Worm (Caenorhabditis elegans) whole organism, L4/young adult: Measurements from ENCODE around the gene srj-40.

ENCODE experiments used
- W03F9.2 ChIP-seq: fragments of 150-350 bp; optimal IDR thresholded peaks from 2 replicates; lab custom pipeline; 2014; ENCODE audit warnings: missing biosample characterization, missing genetic modification characterization
- dao-5 ChIP-seq: sonication (generic microtip); optimal IDR thresholded peaks from 2 replicates; lab custom pipeline; 2016; ENCODE audit warnings: missing genotype, missing genetic modification characterization, moderate library complexity, missing compliant biosample characterization
- him-1 ChIP-seq: sonication (generic microtip); optimal IDR thresholded peaks from 2 replicates; lab custom pipeline; 2016; ENCODE audit warnings: missing genotype, missing genetic modification reagents, missing genetic modification characterization, missing compliant biosample characterization

The srj-40 gene

DNA sequence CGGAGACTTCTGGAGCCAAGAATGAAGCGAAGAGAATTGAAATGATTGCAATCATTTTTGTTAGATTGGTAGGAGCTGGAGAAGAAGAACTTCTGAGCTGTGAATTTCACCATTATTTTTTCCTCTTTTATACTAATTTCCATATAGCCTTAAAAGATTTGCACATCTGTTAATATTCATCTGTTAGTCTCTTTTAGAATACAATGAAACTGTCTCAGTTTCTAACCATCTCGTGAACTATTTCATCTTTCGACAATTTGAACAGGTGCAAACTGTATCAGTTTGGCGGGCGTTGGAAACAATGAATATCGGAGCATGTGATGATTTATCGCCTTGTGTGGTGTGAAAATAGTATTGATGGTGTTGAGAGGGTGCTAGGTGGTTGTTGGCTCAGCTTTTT, 20.7 kb downstream of the srj-40 start, which contains the start of gene phat-5:
TSS of gene phat-5 (minus strand) at position 101 of the 400 bp plus-strand sequence.
- no peak for TF ChIP-seq W03F9.2 (tag; lab: Kevin White, UChicago)
- no peak for TF ChIP-seq him-1 (tag; lab: Kevin White, UChicago)
- no peak for TF ChIP-seq dao-5 (tag; lab: Kevin White, UChicago)

DNA sequence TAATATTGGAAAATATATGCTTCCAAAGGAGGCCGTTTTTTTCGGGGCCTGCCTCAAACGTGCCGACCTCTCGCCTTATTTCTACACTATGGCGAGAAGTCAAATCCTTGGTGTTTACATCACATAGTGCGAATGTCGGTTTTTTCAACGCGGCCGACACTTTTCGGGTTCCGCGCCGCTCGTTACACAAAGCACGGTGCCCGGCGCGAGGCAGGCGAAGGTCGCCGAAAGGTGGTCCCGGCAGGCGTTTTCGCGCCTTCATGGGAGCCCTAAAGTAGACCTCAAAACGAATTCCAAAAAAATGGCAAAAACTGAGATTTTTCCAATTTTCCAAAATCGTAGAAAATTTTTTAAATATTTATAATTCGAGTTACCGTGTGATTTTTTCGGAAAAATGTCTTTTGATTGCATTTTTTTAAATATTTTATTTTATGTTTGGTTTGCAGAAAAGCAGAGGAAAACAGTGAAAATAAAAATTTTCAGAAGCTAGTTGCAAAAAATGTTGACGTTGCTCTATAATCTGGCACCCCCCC, 24.0 kb downstream of the srj-40 start, which contains the start of gene T05B4.12:
TSS of gene T05B4.12 (minus strand) at position 483 of the 533 bp plus-strand sequence.
- TF ChIP-seq W03F9.2 (tag; lab: Kevin White, UChicago) = no peak
- TF ChIP-seq him-1 (tag; lab: Kevin White, UChicago) = no peak
- TF ChIP-seq dao-5 (tag; lab: Kevin White, UChicago) = no peak

DNA sequence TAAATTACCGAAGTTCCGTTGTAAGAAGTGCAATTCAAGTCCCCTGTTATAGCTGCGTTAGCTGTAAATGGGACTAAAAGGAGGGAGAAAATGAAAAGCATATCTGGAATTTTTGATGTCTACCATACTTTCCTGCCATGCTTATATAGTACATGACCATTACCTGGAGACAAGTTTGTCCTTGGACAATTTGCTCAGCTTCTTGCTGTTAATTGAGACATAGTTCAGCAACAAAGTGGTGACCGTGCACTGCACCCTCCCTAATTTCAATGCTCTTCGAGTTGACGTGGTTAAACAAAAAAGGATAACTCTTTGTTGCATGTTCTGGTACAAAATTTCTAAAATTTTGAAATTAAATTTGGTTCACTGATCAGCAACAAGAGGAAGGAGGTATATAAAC, 25.8 kb downstream of the srj-40 start, which contains the start of gene T05B4.13:
TSS of gene T05B4.13 (minus strand) at position 101 of the 400 bp plus-strand sequence.
- TF ChIP-seq dao-5 (tag; lab: Kevin White, UChicago) (no peak), W03F9.2 (tag; lab: Kevin White, UChicago) (no peak), him-1 (tag; lab: Kevin White, UChicago) (no peak)

DNA sequence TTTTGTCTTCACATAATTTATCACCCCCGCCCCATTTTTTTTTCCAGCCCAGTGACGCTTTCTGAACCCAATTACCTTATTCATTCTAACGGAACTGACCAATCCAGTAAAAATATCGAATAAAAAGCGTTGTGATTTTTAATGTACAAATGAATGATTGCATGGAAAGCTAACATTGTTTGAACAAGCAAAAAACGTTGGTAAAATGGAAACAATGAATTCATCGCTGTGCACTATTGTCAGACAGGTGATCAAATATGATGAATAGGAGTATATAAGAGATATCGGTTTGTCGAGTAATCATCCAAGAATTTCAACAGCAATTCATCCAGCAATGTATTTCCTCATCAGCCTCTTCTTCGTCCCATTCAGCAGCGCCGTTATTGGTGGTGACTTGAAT, 27.9 kb downstream of the srj-40 start, which contains the start of gene phat-4:
TSS of gene phat-4 (plus strand) at position 301 of the 400 bp plus-strand sequence.
- TF ChIP-seq him-1 (tag; lab: Kevin White, UChicago) (no peak), W03F9.2 (tag; lab: Kevin White, UChicago) (no peak), dao-5 (tag; lab: Kevin White, UChicago) (no peak)

DNA sequence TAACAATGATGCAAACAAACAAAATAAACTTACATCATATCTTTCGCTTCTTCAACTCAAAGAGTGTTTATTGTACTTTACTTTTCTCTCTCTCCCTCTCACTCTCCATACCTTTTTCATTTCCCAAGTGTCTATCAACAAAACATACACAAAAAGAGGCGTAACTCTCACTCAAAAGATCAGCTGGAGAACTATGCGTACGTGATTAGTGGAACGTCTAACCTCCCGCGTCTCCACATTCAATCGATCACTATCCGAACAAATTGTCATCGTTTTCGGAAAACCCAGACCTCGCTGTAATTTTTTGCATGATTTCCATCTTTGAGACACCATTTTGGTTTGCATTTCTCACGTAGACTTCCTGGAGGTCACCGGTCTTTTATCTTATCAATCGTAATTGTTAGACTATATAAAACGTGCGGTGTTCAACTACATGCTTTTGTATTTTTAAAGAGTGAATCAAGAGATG, 29.8 kb downstream of the srj-40 start, which contains the start of gene nhr-57:
TSS of gene nhr-57 (plus strand) at position 419 of the 469 bp plus-strand sequence.
- TF ChIP-seq dao-5 (tag; lab: Kevin White, UChicago) (no peak), W03F9.2 (tag; lab: Kevin White, UChicago) (no peak), him-1 (tag; lab: Kevin White, UChicago) (no peak)

DNA sequence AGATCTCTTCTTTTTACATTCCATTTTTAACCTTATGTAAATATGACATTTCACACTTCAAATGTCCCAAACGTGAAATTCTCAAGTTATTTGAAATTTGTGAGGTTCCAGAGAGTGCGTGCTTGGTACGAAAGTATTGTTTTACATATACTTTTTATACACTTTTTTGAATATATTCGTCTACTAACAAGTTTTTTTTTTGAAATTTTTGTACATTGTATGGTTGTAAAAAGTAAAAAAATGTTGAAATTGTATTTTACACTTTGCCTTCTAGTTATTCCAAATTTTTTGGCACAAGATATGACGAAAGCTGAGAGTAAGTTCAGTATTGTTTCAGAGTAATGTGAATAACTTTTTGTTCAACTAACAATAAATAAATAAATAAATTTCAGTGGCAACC, 33.1 kb downstream of the srj-40 start, which contains the start of gene lgc-1:
TSS of gene lgc-1 (plus strand) at position 301 of the 400 bp plus-strand sequence.
- no peak for TF ChIP-seq W03F9.2 (tag; lab: Kevin White, UChicago)
- no peak for TF ChIP-seq dao-5 (tag; lab: Kevin White, UChicago)
- TF ChIP-seq him-1 (tag; lab: Kevin White, UChicago) = no peak

DNA sequence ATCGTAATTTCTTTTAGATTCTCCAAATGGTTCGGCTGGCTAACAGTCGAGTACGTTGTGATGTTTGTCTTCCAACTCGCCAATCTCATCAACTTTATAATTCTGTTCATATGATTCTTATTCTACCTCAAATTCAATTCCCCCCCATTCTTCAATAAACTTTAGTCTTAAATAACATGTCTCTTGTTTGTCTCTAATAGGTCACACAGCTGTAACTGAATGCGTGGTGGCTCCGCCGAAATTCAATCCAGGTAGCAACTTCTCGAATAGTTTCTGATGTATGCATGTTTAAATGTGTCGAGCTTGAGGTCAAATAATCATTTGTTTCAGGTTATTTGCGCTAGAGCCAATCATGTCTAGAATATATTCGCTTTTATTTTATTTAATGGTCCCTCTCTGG, 37.0 kb downstream of the srj-40 start, which contains the start of gene lgc-29:
TSS of gene lgc-29 (plus strand) at position 301 of the 400 bp plus-strand sequence.
- TF ChIP-seq him-1 (tag; lab: Kevin White, UChicago) (no peak), W03F9.2 (tag; lab: Kevin White, UChicago) (no peak), dao-5 (tag; lab: Kevin White, UChicago) (no peak)

DNA sequence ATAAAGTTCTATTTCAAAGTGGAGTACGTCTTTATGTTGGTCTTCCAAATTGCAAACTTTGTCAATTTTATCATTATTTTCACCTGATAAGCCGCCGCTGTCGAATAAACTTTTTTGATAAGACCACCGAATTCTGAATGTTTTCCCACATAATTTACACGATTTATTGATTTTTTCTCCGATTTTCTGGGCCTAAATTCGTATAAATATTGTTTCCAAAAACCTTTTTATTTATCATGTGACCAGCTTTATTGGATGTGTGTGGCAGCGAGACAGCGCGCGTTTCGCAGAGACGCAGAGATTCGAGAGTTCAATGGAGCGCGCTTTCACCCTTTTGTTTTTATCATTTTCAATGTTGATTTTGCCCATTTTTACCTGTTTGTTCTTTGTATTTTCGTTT, 41.4 kb downstream of the srj-40 start:
- peak; percentile 66 for TF ChIP-seq W03F9.2 (tag; lab: Kevin White, UChicago)
- no peak for TF ChIP-seq dao-5 (tag; lab: Kevin White, UChicago)

DNA sequence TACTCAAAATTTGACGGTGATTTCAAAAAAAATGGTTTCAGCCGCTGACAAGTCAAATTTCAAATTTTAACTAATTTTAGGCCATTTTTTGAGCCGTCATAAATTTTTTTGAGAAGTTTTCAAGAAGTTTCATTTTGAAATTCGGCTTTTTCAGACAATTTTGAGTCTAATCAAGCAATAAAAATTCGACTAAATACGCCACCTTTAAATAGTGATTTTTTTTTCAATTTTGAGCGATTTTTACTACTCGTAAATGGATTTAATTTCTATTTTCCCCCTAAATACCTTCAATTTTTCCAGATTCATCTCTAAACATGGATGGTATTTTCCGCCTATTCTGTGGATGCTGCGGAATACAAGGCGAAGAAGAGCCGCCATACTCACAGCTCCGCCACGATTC, 42.5 kb downstream of the srj-40 start, which contains the start of gene Y45G5AL.1:
TSS of gene Y45G5AL.1 (plus strand) at position 301 of the 400 bp plus-strand sequence.
- TF ChIP-seq W03F9.2 (tag; lab: Kevin White, UChicago) (no peak), dao-5 (tag; lab: Kevin White, UChicago) (no peak), him-1 (tag; lab: Kevin White, UChicago) (no peak)

DNA sequence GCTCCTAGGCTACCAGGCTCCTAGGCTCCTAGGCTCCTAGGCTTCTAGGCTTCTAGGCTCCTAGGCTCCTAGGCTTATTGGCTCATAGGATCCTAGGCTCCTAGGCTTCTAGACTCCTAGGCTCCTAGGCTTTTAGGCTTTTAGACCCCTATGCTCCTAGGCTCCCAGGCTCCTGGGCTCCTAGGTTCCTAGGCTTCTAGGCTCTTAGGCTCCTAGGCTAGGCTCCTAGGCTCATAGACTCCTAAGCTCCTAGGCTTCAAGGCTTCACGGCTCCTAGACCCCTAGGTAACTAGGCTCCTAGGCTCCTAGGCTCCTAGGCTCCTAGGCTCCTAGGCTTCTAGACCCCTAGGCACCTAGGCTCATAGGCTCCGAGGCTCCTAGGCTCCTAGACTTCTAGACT, 49.7 kb downstream of the srj-40 start:
- TF ChIP-seq him-1 (tag; lab: Kevin White, UChicago) (no peak), W03F9.2 (tag; lab: Kevin White, UChicago) (no peak), dao-5 (tag; lab: Kevin White, UChicago) (no peak)

DNA sequence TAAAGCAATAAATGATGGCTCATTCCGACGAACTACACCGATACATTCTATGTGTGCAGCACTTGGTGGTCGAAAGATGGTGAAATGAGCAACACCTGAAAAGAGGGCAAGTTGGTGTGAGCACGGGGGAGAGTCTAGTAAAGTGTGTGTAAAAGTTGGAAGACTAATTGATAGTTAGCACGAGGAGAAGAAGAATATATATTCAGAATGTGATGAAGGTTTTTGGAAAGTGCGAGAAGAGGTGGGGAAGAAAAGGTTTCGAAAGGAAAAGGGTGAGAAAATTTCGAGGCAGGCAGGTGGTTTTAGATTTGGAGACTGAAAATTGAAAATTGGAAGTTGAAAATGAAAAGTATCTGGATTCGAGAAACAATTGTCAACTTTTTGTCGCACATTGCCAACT, 50.5 kb downstream of the srj-40 start, which contains the start of gene Y45G5AM.6:
TSS of gene Y45G5AM.6 (minus strand) at position 101 of the 400 bp plus-strand sequence.
- TF ChIP-seq dao-5 (tag; lab: Kevin White, UChicago) = no peak
- TF ChIP-seq W03F9.2 (tag; lab: Kevin White, UChicago) = no peak
- TF ChIP-seq him-1 (tag; lab: Kevin White, UChicago) = no peak
